Fruit fly (Drosophila melanogaster) whole organism, embryonic: ENCODE results near the gene Smug.
A peak's percentile ranks its signal among the peaks of the same experiment; 100 is the strongest.

Source experiments
- Atf-2 ChIP-seq: fragments of 200-800 bp; sonication (Bioruptor generic); optimal IDR thresholded peaks from 2 replicates; lab custom pipeline; 2016; ENCODE audit warnings: missing biosample characterization, missing genetic modification characterization
- Blimp-1 ChIP-seq: fragments of 200-800 bp; sonication (Bioruptor generic); optimal IDR thresholded peaks from 3 replicates; lab custom pipeline; 2018; ENCODE audit warnings: missing biosample characterization, missing genetic modification characterization, mild to moderate bottlenecking, moderate library complexity, missing genetic modification reagents
- Bteb2 ChIP-seq: fragments of 200-800 bp; sonication (Bioruptor generic); optimal IDR thresholded peaks from 2 replicates; lab custom pipeline; 2016; ENCODE audit warnings: missing biosample characterization, missing genetic modification characterization
- CG11504 ChIP-seq: fragments of 200-800 bp; sonication (Bioruptor generic); optimal IDR thresholded peaks from 3 replicates; lab custom pipeline; 2019; ENCODE audit warnings: missing biosample characterization, mild to moderate bottlenecking, missing genetic modification characterization, moderate library complexity
- CG12942 ChIP-seq: fragments of 200-800 bp; sonication (Bioruptor generic); optimal IDR thresholded peaks from 3 replicates; lab custom pipeline; 2016; ENCODE audit warnings: missing biosample characterization, missing genetic modification characterization
- CG14667 ChIP-seq: fragments of 200-800 bp; sonication (Bioruptor generic); IDR thresholded peaks from 2 replicates; pipeline ENCODE4 v1.3.6; 2022; ENCODE audit warnings: missing biosample characterization, missing genetic modification characterization
- CG15696 ChIP-seq: fragments of 200-800 bp; sonication (Bioruptor generic); optimal IDR thresholded peaks from 2 replicates; lab custom pipeline; 2019; ENCODE audit warnings: missing biosample characterization, mild to moderate bottlenecking, missing genetic modification characterization, moderate library complexity
- CG17361 ChIP-seq: fragments of 200-800 bp; sonication (Bioruptor generic); IDR thresholded peaks from 3 replicates; pipeline ENCODE4 v1.3.6; 2022; ENCODE audit warnings: missing biosample characterization, missing genetic modification characterization
- CG1832 ChIP-seq: fragments of 200-800 bp; sonication (Bioruptor generic); optimal IDR thresholded peaks from 2 replicates; lab custom pipeline; 2017; ENCODE audit warnings: missing biosample characterization, mild to moderate bottlenecking, missing genetic modification characterization, inconsistent platforms
- CG18619 ChIP-seq: fragments of 200-800 bp; sonication (Bioruptor generic); optimal IDR thresholded peaks from 3 replicates; lab custom pipeline; 2017; ENCODE audit warnings: missing biosample characterization, mild to moderate bottlenecking, missing genetic modification characterization
- CG3281 ChIP-seq: fragments of 200-800 bp; sonication (Bioruptor generic); optimal IDR thresholded peaks from 3 replicates; lab custom pipeline; 2017; ENCODE audit warnings: missing biosample characterization, mild to moderate bottlenecking, missing genetic modification characterization
- CG4328 ChIP-seq: fragments of 200-800 bp; sonication (Bioruptor generic); optimal IDR thresholded peaks from 3 replicates; lab custom pipeline; 2017; ENCODE audit warnings: missing biosample characterization, missing genetic modification reagents, missing genetic modification characterization
- CG4404 ChIP-seq: fragments of 200-800 bp; sonication (Bioruptor generic); IDR thresholded peaks from 2 replicates; pipeline ENCODE4 v1.3.6; 2022; ENCODE audit warnings: missing biosample characterization, missing genetic modification characterization
- CG4730 ChIP-seq: fragments of 200-800 bp; sonication (Bioruptor generic); IDR thresholded peaks from 2 replicates; pipeline ENCODE4 v1.3.6; 2022; ENCODE audit warnings: missing biosample characterization, missing genetic modification characterization
- CG7987 ChIP-seq: fragments of 200-800 bp; sonication (Bioruptor generic); optimal IDR thresholded peaks from 2 replicates; lab custom pipeline; 2018; ENCODE audit warnings: missing biosample characterization, mild to moderate bottlenecking, missing genetic modification characterization, moderate library complexity
- CG8089 ChIP-seq: fragments of 200-800 bp; sonication (Bioruptor generic); optimal IDR thresholded peaks from 3 replicates; lab custom pipeline; 2016; ENCODE audit warnings: missing biosample characterization, missing genetic modification characterization
- CG9609 ChIP-seq: fragments of 200-800 bp; sonication (Bioruptor generic); optimal IDR thresholded peaks from 3 replicates; lab custom pipeline; 2016; ENCODE audit warnings: missing biosample characterization, missing genetic modification characterization
- CG9727 ChIP-seq: fragments of 200-800 bp; sonication (Bioruptor generic); optimal IDR thresholded peaks from 3 replicates; lab custom pipeline; 2017; ENCODE audit warnings: missing biosample characterization, mild to moderate bottlenecking, missing genetic modification characterization
- CG9797 ChIP-seq: fragments of 200-800 bp; sonication (Bioruptor generic); optimal IDR thresholded peaks from 3 replicates; lab custom pipeline; 2018; ENCODE audit warnings: missing biosample characterization, mild to moderate bottlenecking, missing genetic modification characterization
- Camta ChIP-seq: fragments of 200-800 bp; sonication (Bioruptor generic); optimal IDR thresholded peaks from 2 replicates; lab custom pipeline; 2016; ENCODE audit warnings: missing biosample characterization, missing genetic modification characterization
- CrebB ChIP-seq: fragments of 200-800 bp; sonication (Bioruptor generic); optimal IDR thresholded peaks from 3 replicates; lab custom pipeline; 2018; ENCODE audit warnings: missing biosample characterization, mild to moderate bottlenecking, missing genetic modification characterization
- HHEX ChIP-seq: fragments of 200-800 bp; sonication (Bioruptor generic); optimal IDR thresholded peaks from 3 replicates; lab custom pipeline; 2017; ENCODE audit warnings: missing biosample characterization, mild to moderate bottlenecking, missing genetic modification characterization, missing genetic modification reagents
- Hr3 ChIP-seq: fragments of 200-800 bp; sonication (Bioruptor generic); optimal IDR thresholded peaks from 3 replicates; lab custom pipeline; 2016; ENCODE audit warnings: missing biosample characterization, missing genetic modification characterization
- Hr78 ChIP-seq, 2 experiments: fragments of 200-800 bp in 1 of 2; fragments of >200 bp in 1 of 2; sonication (Bioruptor generic) in 1 of 2; optimal IDR thresholded peaks; 2 replicates each; lab custom pipeline; 2017 to 2019; ENCODE audit warnings: missing biosample characterization in 2 of 2, missing genetic modification characterization in 2 of 2, mild to moderate bottlenecking in 1 of 2, moderate library complexity in 1 of 2
- Lhr ChIP-seq: fragments of 200-800 bp; sonication (Bioruptor generic); optimal IDR thresholded peaks from 3 replicates; lab custom pipeline; 2017; ENCODE audit warnings: mild to moderate bottlenecking, missing biosample characterization, missing genetic modification reagents, missing genetic modification characterization
- Lpt ChIP-seq: fragments of >200 bp; optimal IDR thresholded peaks from 2 replicates; lab custom pipeline; 2018; ENCODE audit warnings: missing biosample characterization, missing genetic modification characterization
- Max ChIP-seq: fragments of 200-800 bp; sonication (Bioruptor generic); optimal IDR thresholded peaks from 2 replicates; lab custom pipeline; 2016; ENCODE audit warnings: missing biosample characterization, mild to moderate bottlenecking, missing genetic modification characterization
- NC2α ChIP-seq: fragments of 200-800 bp; sonication (Bioruptor generic); optimal IDR thresholded peaks from 2 replicates; lab custom pipeline; 2016; ENCODE audit warnings: missing biosample characterization, missing genetic modification characterization
- Nf-YB ChIP-seq: fragments of 200-800 bp; sonication (Bioruptor generic); optimal IDR thresholded peaks from 3 replicates; lab custom pipeline; 2019; ENCODE audit warnings: missing biosample characterization, mild to moderate bottlenecking, missing genetic modification characterization, moderate library complexity
- Optix ChIP-seq: fragments of 200-800 bp; sonication (Bioruptor generic); IDR thresholded peaks from 3 replicates; pipeline ENCODE4 v1.3.6; 2022; ENCODE audit warnings: missing biosample characterization, missing genetic modification characterization
- Pdp1 ChIP-seq, 2 experiments: fragments of 200-800 bp; sonication (Bioruptor generic); optimal IDR thresholded peaks; 3 replicates each; lab custom pipeline; 2016; ENCODE audit warnings: missing biosample characterization in 2 of 2, missing genetic modification characterization in 2 of 2, mild to moderate bottlenecking in 1 of 2, moderate library complexity in 1 of 2
- Trl ChIP-seq, 3 experiments: fragments of >200 bp in 2 of 3; fragments of 200-800 bp in 1 of 3; sonication (Bioruptor generic) in 1 of 3; optimal IDR thresholded peaks; 2 replicates in 1 of 3; 3 replicates in 2 of 3; lab custom pipeline; 2016 to 2017; ENCODE audit warnings: missing biosample characterization in 1 of 3, missing genetic modification characterization in 1 of 3
- az2 ChIP-seq: fragments of 200-800 bp; sonication (Bioruptor generic); optimal IDR thresholded peaks from 3 replicates; lab custom pipeline; 2016; ENCODE audit warnings: missing biosample characterization, missing genetic modification characterization
- bab2 ChIP-seq: fragments of 200-800 bp; sonication (Bioruptor generic); optimal IDR thresholded peaks from 2 replicates; lab custom pipeline; 2016; ENCODE audit warnings: missing biosample characterization, missing genetic modification characterization
- fd96Cb ChIP-seq: fragments of 200-800 bp; sonication (Bioruptor generic); optimal IDR thresholded peaks from 2 replicates; lab custom pipeline; 2018; ENCODE audit warnings: missing biosample characterization, mild to moderate bottlenecking, missing genetic modification characterization, moderate library complexity
- ind ChIP-seq: fragments of 200-800 bp; sonication (Bioruptor generic); optimal IDR thresholded peaks from 3 replicates; lab custom pipeline; 2016; ENCODE audit warnings: missing biosample characterization, missing genetic modification characterization
- knrl ChIP-seq: fragments of 200-800 bp; sonication (Bioruptor generic); IDR thresholded peaks from 3 replicates; pipeline ENCODE4 v1.3.6; 2022; ENCODE audit warnings: missing biosample characterization, missing genetic modification characterization; ENCODE audit not compliant: partially characterized antibody
- maf-S ChIP-seq: fragments of 200-800 bp; sonication (Bioruptor generic); optimal IDR thresholded peaks from 2 replicates; lab custom pipeline; 2016; ENCODE audit warnings: missing biosample characterization, missing genetic modification characterization
- odd ChIP-seq: fragments of 200-800 bp; sonication (Bioruptor generic); optimal IDR thresholded peaks from 2 replicates; lab custom pipeline; 2017; ENCODE audit warnings: missing biosample characterization, mild to moderate bottlenecking, missing genetic modification characterization
- psq ChIP-seq: fragments of 200-800 bp; sonication (Bioruptor generic); optimal IDR thresholded peaks from 2 replicates; lab custom pipeline; 2017; ENCODE audit warnings: missing biosample characterization, missing genetic modification characterization
- pum ChIP-seq: fragments of 200-800 bp; sonication (Bioruptor generic); optimal IDR thresholded peaks from 2 replicates; lab custom pipeline; 2016; ENCODE audit warnings: missing biosample characterization, missing genetic modification characterization
- salm ChIP-seq: fragments of 200-800 bp; sonication (Bioruptor generic); optimal IDR thresholded peaks from 2 replicates; lab custom pipeline; 2018; ENCODE audit warnings: missing biosample characterization, mild to moderate bottlenecking, missing genetic modification characterization
- sc ChIP-seq, 3 experiments: fragments of >200 bp in 2 of 3; fragments of 200-800 bp in 1 of 3; sonication (Bioruptor generic) in 1 of 3; optimal IDR thresholded peaks; 2 replicates in 2 of 3; 3 replicates in 1 of 3; lab custom pipeline; 2017; ENCODE audit warnings: mild to moderate bottlenecking in 1 of 3, missing biosample characterization in 1 of 3, missing genetic modification characterization in 1 of 3, missing genetic modification reagents in 1 of 3
- sd ChIP-seq: fragments of 200-800 bp; sonication (Bioruptor generic); optimal IDR thresholded peaks from 3 replicates; lab custom pipeline; 2018; ENCODE audit warnings: missing biosample characterization, mild to moderate bottlenecking, missing genetic modification characterization, moderate library complexity
- slp2 ChIP-seq: fragments of 200-800 bp; sonication (Bioruptor generic); optimal IDR thresholded peaks from 2 replicates; lab custom pipeline; 2016; ENCODE audit warnings: missing biosample characterization, missing genetic modification characterization
- tup ChIP-seq: fragments of 200-800 bp; sonication (Bioruptor generic); optimal IDR thresholded peaks from 2 replicates; lab custom pipeline; 2016; ENCODE audit warnings: missing biosample characterization, mild to moderate bottlenecking, missing genetic modification characterization, moderate library complexity
- unc-4 ChIP-seq: fragments of 200-800 bp; sonication (Bioruptor generic); IDR thresholded peaks from 2 replicates; pipeline ENCODE4 v1.3.6; 2022; ENCODE audit warnings: missing biosample characterization, missing genetic modification characterization; ENCODE audit not compliant: partially characterized antibody
- unpg ChIP-seq: fragments of 200-800 bp; sonication (Bioruptor generic); optimal IDR thresholded peaks from 3 replicates; lab custom pipeline; 2018; ENCODE audit warnings: missing biosample characterization, mild to moderate bottlenecking, missing genetic modification characterization, moderate library complexity
- vnd ChIP-seq: fragments of 200-800 bp; sonication (Bioruptor generic); IDR thresholded peaks from 3 replicates; pipeline ENCODE4 v1.3.6; 2022; ENCODE audit warnings: missing biosample characterization, missing genetic modification characterization; ENCODE audit not compliant: partially characterized antibody
- wek ChIP-seq: fragments of 200-800 bp; sonication (Bioruptor generic); optimal IDR thresholded peaks from 3 replicates; lab custom pipeline; 2018; ENCODE audit warnings: missing biosample characterization, mild to moderate bottlenecking, missing genetic modification characterization, moderate library complexity

Smug gene

dm6 chr3R:17115668-17116067, 34.7 kb upstream of the Smug start (continued):
- TF ChIP-seq Pdp1 (GFP tag; optimal IDR thresholded peaks at IDR 0.05; lab: Kevin White, UChicago): no peak
- no peak for TF ChIP-seq slp2 (GFP tag; lab: Kevin White, UChicago)
- TF ChIP-seq CG4328 (GFP tag; lab: Kevin White, UChicago): peak; percentile 31
- peak; percentile 21 for TF ChIP-seq CG9727 (GFP tag; lab: Kevin White, UChicago)
- TF ChIP-seq bab2 (GFP tag; lab: Kevin White, UChicago): no peak
- TF ChIP-seq ind (GFP tag; lab: Kevin White, UChicago): no peak
- TF ChIP-seq Optix (GFP tag; lab: Robert Waterston, UW): no peak
- TF ChIP-seq Hr3 (GFP tag; lab: Kevin White, UChicago): no peak
- peak; percentile 4 for TF ChIP-seq CG7987 (GFP tag; lab: Kevin White, UChicago)
- no peak for TF ChIP-seq psq (GFP tag; lab: Kevin White, UChicago)
- no peak for TF ChIP-seq CG9797 (GFP tag; lab: Kevin White, UChicago)
- TF ChIP-seq Trl (optimal IDR thresholded peaks at IDR 0.05; lab: Kevin White, UChicago): no peak
- TF ChIP-seq Trl (GFP tag; optimal IDR thresholded peaks at IDR 0.05; lab: Kevin White, UChicago): no peak
- peak; percentile 32 for TF ChIP-seq sd (tag; lab: Kevin White, UChicago)
- TF ChIP-seq knrl (GFP tag; lab: Robert Waterston, UW): no peak
- TF ChIP-seq Blimp-1 (GFP tag; lab: Kevin White, UChicago): peak; percentile 15
- TF ChIP-seq pum (GFP tag; lab: Kevin White, UChicago): no peak
- peak; percentile 25 for TF ChIP-seq CrebB (tag; lab: Kevin White, UChicago)
- peak; percentile 46 for TF ChIP-seq unpg (GFP tag; lab: Kevin White, UChicago)
- no peak for TF ChIP-seq CG12942 (GFP tag; lab: Kevin White, UChicago)
- no peak for TF ChIP-seq Atf-2 (GFP tag; lab: Kevin White, UChicago)
- no peak for TF ChIP-seq maf-S (GFP tag; lab: Kevin White, UChicago)
- TF ChIP-seq NC2α (GFP tag; lab: Kevin White, UChicago): no peak
- no peak for TF ChIP-seq Lhr
- TF ChIP-seq Hr78 (GFP tag; optimal IDR thresholded peaks at IDR 0.05; lab: Kevin White, UChicago): peak in 1 of 2 experiments; percentile 51
- no peak for TF ChIP-seq vnd (GFP tag; lab: Robert Waterston, UW)
- TF ChIP-seq CG17361: no peak
- no peak for TF ChIP-seq fd96Cb
- peak; percentile 18 for TF ChIP-seq CG18619
- TF ChIP-seq CG15696 (tag; lab: Kevin White, UChicago): peak; percentile 50
- TF ChIP-seq HHEX (GFP tag; lab: Kevin White, UChicago): no peak
- TF ChIP-seq odd (GFP tag; lab: Kevin White, UChicago): peak; percentile 57
- TF ChIP-seq tup (GFP tag; lab: Kevin White, UChicago): no peak
- TF ChIP-seq sc (optimal IDR thresholded peaks at IDR 0.05; lab: Kevin White, UChicago): no peak
- TF ChIP-seq sc (GFP tag; optimal IDR thresholded peaks at IDR 0.05; lab: Kevin White, UChicago): no peak
- TF ChIP-seq CG4404 (GFP tag; lab: Robert Waterston, UW): no peak
- no peak for TF ChIP-seq CG8089
- peak; percentile 56 for TF ChIP-seq salm
- TF ChIP-seq CG14667 (GFP tag; lab: Robert Waterston, UW): no peak
- TF ChIP-seq CG1832 (GFP tag; lab: Kevin White, UChicago): no peak
- no peak for TF ChIP-seq Lpt (GFP tag; lab: Kevin White, UChicago)
- no peak for TF ChIP-seq unc-4
- no peak for TF ChIP-seq CG9609 (GFP tag; lab: Kevin White, UChicago)
- no peak for TF ChIP-seq CG4730 (GFP tag; lab: Robert Waterston, UW)
- TF ChIP-seq CG11504 (tag; lab: Kevin White, UChicago): no peak
- TF ChIP-seq wek (GFP tag; lab: Kevin White, UChicago): peak; percentile 31
- no peak for TF ChIP-seq Nf-YB (GFP tag; lab: Kevin White, UChicago)
- no peak for TF ChIP-seq Max (GFP tag; lab: Kevin White, UChicago)
- TF ChIP-seq Camta (GFP tag; lab: Kevin White, UChicago): no peak
- TF ChIP-seq az2 (GFP tag; lab: Kevin White, UChicago): no peak
- TF ChIP-seq Bteb2 (GFP tag; lab: Kevin White, UChicago): no peak
- no peak for TF ChIP-seq CG3281 (GFP tag; lab: Kevin White, UChicago)
